Fruit fly (Drosophila melanogaster): ENCODE results near the gene Kul.

The Kul gene

dm6 chr3R:29748591-29749303, 23.1 kb downstream of the Kul start, which contains the start of the genes ATPsyngamma and yata (continued):
- TF ChIP-seq CG6765 (GFP tag; optimal IDR thresholded peaks at IDR 0.05) (peak; percentile 31), Scr (GFP tag; IDR thresholded peaks at IDR 0.05; ENCODE audit: partially characterized antibody) (peak; percentile 78), B-H1 (GFP tag; IDR thresholded peaks at IDR 0.05) (no peak), crp (GFP tag; optimal IDR thresholded peaks at IDR 0.05) (peak; percentile 69 to 93), knrl (GFP tag; IDR thresholded peaks at IDR 0.05; ENCODE audit: partially characterized antibody) (peak; percentile 78), CG7271 (tag; optimal IDR thresholded peaks at IDR 0.05) (peak; percentile 18), CG15696 (tag; optimal IDR thresholded peaks at IDR 0.05) (peak; percentile 37), Dad (GFP tag; optimal IDR thresholded peaks at IDR 0.05) (no peak), slbo (GFP tag; IDR thresholded peaks at IDR 0.05) (peak; percentile 64), CG3065 (GFP tag; optimal IDR thresholded peaks at IDR 0.05) (no peak), CG9817 (tag; optimal IDR thresholded peaks at IDR 0.05) (peak; percentile 37), bsh (GFP tag; optimal IDR thresholded peaks at IDR 0.05) (no peak), CG30403 (GFP tag; optimal IDR thresholded peaks at IDR 0.05) (peak; percentile 9), CG7987 (GFP tag; optimal IDR thresholded peaks at IDR 0.05) (peak; percentile 35), CG4617 (GFP tag; optimal IDR thresholded peaks at IDR 0.05; ENCODE audit: borderline replicate concordance) (peak; percentile 25), CG18011 (GFP tag; optimal IDR thresholded peaks at IDR 0.05) (peak; percentile 84), zfh2 (GFP tag; optimal IDR thresholded peaks at IDR 0.05) (peak; percentile 10), zen (tag; optimal IDR thresholded peaks at IDR 0.05) (peak; percentile 36), gfzf (GFP tag; optimal IDR thresholded peaks at IDR 0.05) (peak; percentile 7), CG17385 (GFP tag; optimal IDR thresholded peaks at IDR 0.05) (peak; percentile 72), bcd (GFP tag; optimal IDR thresholded peaks at IDR 0.05) (peak; percentile 66), CG30431 (GFP tag; optimal IDR thresholded peaks at IDR 0.05) (no peak), Dp (GFP tag; optimal IDR thresholded peaks at IDR 0.05) (peak; percentile 8), CG8765 (GFP tag; IDR thresholded peaks at IDR 0.05) (no peak), inv (GFP tag; IDR thresholded peaks at IDR 0.05; ENCODE audit: partially characterized antibody) (peak; percentile 75), CG17186 (GFP tag; optimal IDR thresholded peaks at IDR 0.05) (peak; percentile 5), CG34224 (GFP tag; IDR thresholded peaks at IDR 0.05; ENCODE audit: partially characterized antibody) (peak; percentile 43), CG4282 (GFP tag; optimal IDR thresholded peaks at IDR 0.05) (no peak), CG4404 (GFP tag; IDR thresholded peaks at IDR 0.05) (no peak), CG2875 (GFP tag; optimal IDR thresholded peaks at IDR 0.05) (no peak), trem (tag; optimal IDR thresholded peaks at IDR 0.05) (peak; percentile 44), D19B (GFP tag; optimal IDR thresholded peaks at IDR 0.05) (no peak), CG10654 (GFP tag; optimal IDR thresholded peaks at IDR 0.05) (no peak), tna (GFP tag; IDR thresholded peaks at IDR 0.05; ENCODE audit: partially characterized antibody) (peak; percentile 46; the same call in 1 of the 2 replicates), NfI (GFP tag; optimal IDR thresholded peaks at IDR 0.05) (peak; percentile 22), fd64A (GFP tag; optimal IDR thresholded peaks at IDR 0.05) (no peak), Max (GFP tag; optimal IDR thresholded peaks at IDR 0.05) (peak; percentile 27), cato (GFP tag; optimal IDR thresholded peaks at IDR 0.05; ENCODE audit: borderline replicate concordance) (no peak), CG31388 (GFP tag; optimal IDR thresholded peaks at IDR 0.05) (peak; percentile 4), CoRest (tag; optimal IDR thresholded peaks at IDR 0.05) (peak; percentile 56), rib (GFP tag; IDR thresholded peaks at IDR 0.05) (0 out of 2 replicates have a peak, but pooled peaks have one; percentile 28), CG11456 (GFP tag; IDR thresholded peaks at IDR 0.05) (no peak; the same call in 2 of the 3 replicates), CG6854 (GFP tag; optimal IDR thresholded peaks at IDR 0.05) (no peak), Sin3A (optimal IDR thresholded peaks at IDR 0.05) (peak; percentile 67), corto (GFP tag; optimal IDR thresholded peaks at IDR 0.05) (no peak), CG10366 (GFP tag; IDR thresholded peaks at IDR 0.05) (peak; percentile 35; the same call in 1 of the 2 replicates), Ets97D (GFP tag; optimal IDR thresholded peaks at IDR 0.05) (peak; percentile 40), CG4820 (GFP tag; optimal IDR thresholded peaks at IDR 0.05) (no peak)

Data from whole organism, embryonic.